Fruit fly (Drosophila melanogaster) whole organism: ENCODE data around the gene CG17211.

ENCODE experiments used
- CG8478 ChIP-seq: fragments of >200 bp; optimal IDR thresholded peaks from 2 replicates; lab custom pipeline; 2018; ENCODE audit warnings: inconsistent platforms
- Dll ChIP-seq: fragments of >200 bp; optimal IDR thresholded peaks from 2 replicates; lab custom pipeline; 2017
- EcR ChIP-seq, 2 experiments: fragments of >200 bp; optimal IDR thresholded peaks; 2 replicates each; lab custom pipeline; 2017; ENCODE audit warnings: missing biosample characterization in 2 of 2, missing genetic modification characterization in 2 of 2, missing genetic modification reagents in 2 of 2
- pan ChIP-seq: fragments of >200 bp; optimal IDR thresholded peaks from 2 replicates; lab custom pipeline; 2017
- psq ChIP-seq: fragments of >200 bp; optimal IDR thresholded peaks from 2 replicates; lab custom pipeline; 2017
- usp ChIP-seq: fragments of >200 bp; optimal IDR thresholded peaks from 2 replicates; lab custom pipeline; 2017; ENCODE audit warnings: missing biosample characterization, missing genetic modification characterization, mixed read lengths

DNA sequence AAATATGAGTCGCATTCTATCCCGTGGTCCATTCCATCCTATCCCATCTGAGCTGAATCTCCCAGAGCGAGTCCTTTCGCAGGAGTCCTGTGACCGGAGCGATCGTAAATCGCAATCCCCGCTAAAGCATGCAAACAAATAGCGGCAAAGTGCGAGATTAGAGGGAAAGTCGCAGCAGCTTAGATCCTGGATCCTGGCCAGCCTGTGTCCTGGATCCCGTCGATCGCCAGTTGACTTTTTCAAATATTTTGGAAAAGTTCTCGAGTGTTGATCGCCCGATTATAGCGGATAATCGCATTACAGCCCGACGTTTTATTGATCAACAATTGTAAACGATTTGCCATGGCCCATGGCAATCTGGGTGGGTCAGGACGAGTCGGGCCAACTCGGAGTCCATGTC is 25.0 kb upstream of the CG17211 start:
- TF ChIP-seq psq (lab: Kevin White, UChicago) (no peak), usp (GFP tag; lab: Kevin White, UChicago) (no peak), pan (lab: Kevin White, UChicago) (no peak), Dll (lab: Kevin White, UChicago) (no peak), CG8478 (no peak), EcR (GFP tag; optimal IDR thresholded peaks at IDR 0.05; lab: Kevin White, UChicago) (no peak)
